Worm (Caenorhabditis elegans) whole organism, young adult: Measurements from ENCODE around the gene W10G11.3.

Source experiments
- F10E7.11 ChIP-seq: sonication (generic microtip); optimal IDR thresholded peaks from 2 replicates; lab custom pipeline; 2017; ENCODE audit warnings: mild to moderate bottlenecking, missing genetic modification characterization, moderate library complexity, missing compliant biosample characterization
- F22D6.2 ChIP-seq: sonication (generic microtip); optimal IDR thresholded peaks from 2 replicates; lab custom pipeline; 2016; ENCODE audit warnings: mild to moderate bottlenecking, missing genetic modification characterization, missing compliant biosample characterization
- F39B2.1 ChIP-seq: fragments of 200-800 bp; sonication (Bioruptor generic); IDR thresholded peaks from 2 replicates; pipeline ENCODE4 v1.3.6; 2022; ENCODE audit warnings: missing genetic modification reagents, missing genetic modification characterization, missing compliant biosample characterization
- F49E8.2 ChIP-seq: sonication (generic microtip); optimal IDR thresholded peaks from 3 replicates; lab custom pipeline; 2017; ENCODE audit warnings: missing genetic modification characterization, mild to moderate bottlenecking, missing compliant biosample characterization, antibody characterized with exemption, moderate library complexity; ENCODE audit not compliant: insufficient read depth
- F52B5.7 ChIP-seq: sonication (generic microtip); optimal IDR thresholded peaks from 2 replicates; lab custom pipeline; 2016; ENCODE audit warnings: mild to moderate bottlenecking, missing genetic modification characterization, missing compliant biosample characterization
- F55B11.4 ChIP-seq: sonication (generic microtip); optimal IDR thresholded peaks from 2 replicates; lab custom pipeline; 2016; ENCODE audit warnings: missing compliant biosample characterization, missing genetic modification characterization, borderline replicate concordance; ENCODE audit not compliant: insufficient read depth
- K12H6.12 ChIP-seq: fragments of 200-800 bp; sonication (Bioruptor generic); optimal IDR thresholded peaks from 2 replicates; lab custom pipeline; 2018; ENCODE audit warnings: mild to moderate bottlenecking, missing genetic modification characterization, missing compliant biosample characterization
- T07F8.4 ChIP-seq: sonication (generic microtip); optimal IDR thresholded peaks from 2 replicates; lab custom pipeline; 2016; ENCODE audit warnings: mild to moderate bottlenecking, missing genetic modification characterization, moderate library complexity, missing compliant biosample characterization
- T26A5.8 ChIP-seq: sonication (generic microtip); optimal IDR thresholded peaks from 2 replicates; lab custom pipeline; 2016; ENCODE audit warnings: missing genetic modification characterization, missing compliant biosample characterization
- Y79H2A.3 ChIP-seq: fragments of 200-800 bp; sonication (Bioruptor generic); conservative IDR thresholded peaks from 2 replicates; pipeline ENCODE4 v1.3.6; 2022; ENCODE audit warnings: missing genetic modification reagents, missing genetic modification characterization, missing compliant biosample characterization
- akir-1 ChIP-seq: fragments of 200-800 bp; sonication (Bioruptor generic); optimal IDR thresholded peaks from 2 replicates; lab custom pipeline; 2018; ENCODE audit warnings: mild to moderate bottlenecking, missing genetic modification characterization, moderate library complexity, missing compliant biosample characterization
- ama-1 ChIP-seq, 3 experiments: fragments of 150-350 bp in 1 of 3; sonication (generic microtip) in 2 of 3; optimal IDR thresholded peaks; 2 replicates each; lab custom pipeline; 2014 to 2018; ENCODE audit warnings: missing biosample characterization in 2 of 3, missing genetic modification characterization in 2 of 3, missing genetic modification reagents in 2 of 3
- aptf-2 ChIP-seq: fragments of 200-800 bp; sonication (Bioruptor generic); conservative IDR thresholded peaks from 2 replicates; pipeline ENCODE4 v1.3.6; 2022; ENCODE audit warnings: missing genetic modification reagents, missing genetic modification characterization, missing compliant biosample characterization
- bed-1 ChIP-seq: fragments of 200-800 bp; sonication (Bioruptor generic); IDR thresholded peaks from 2 replicates; pipeline ENCODE4 v1.3.6; 2022; ENCODE audit warnings: missing genetic modification reagents, missing genetic modification characterization, missing compliant biosample characterization
- bed-2 ChIP-seq: fragments of 200-800 bp; sonication (Bioruptor generic); IDR thresholded peaks from 2 replicates; pipeline ENCODE4 v1.3.6; 2022; ENCODE audit warnings: missing genetic modification reagents, missing genetic modification characterization, missing compliant biosample characterization
- die-1 ChIP-seq: sonication (generic microtip); optimal IDR thresholded peaks from 2 replicates; lab custom pipeline; 2016; ENCODE audit warnings: missing genotype, mild to moderate bottlenecking, missing genetic modification characterization, missing compliant biosample characterization
- dox-1 ChIP-seq: fragments of 200-800 bp; sonication (Bioruptor generic); IDR thresholded peaks from 2 replicates; pipeline ENCODE4 v1.3.6; 2022; ENCODE audit warnings: missing genetic modification reagents, missing genetic modification characterization, missing compliant biosample characterization
- egl-18 ChIP-seq: fragments of 200-800 bp; sonication (Bioruptor generic); IDR thresholded peaks from 2 replicates; pipeline ENCODE4 v1.3.6; 2022; ENCODE audit warnings: missing genetic modification reagents, missing genetic modification characterization, missing compliant biosample characterization
- gei-17 ChIP-seq: fragments of 200-800 bp; sonication (Bioruptor generic); optimal IDR thresholded peaks from 2 replicates; lab custom pipeline; 2018; ENCODE audit warnings: mild to moderate bottlenecking, missing genetic modification characterization, missing compliant biosample characterization
- hlh-12 ChIP-seq: sonication (generic microtip); optimal IDR thresholded peaks from 2 replicates; lab custom pipeline; 2016; ENCODE audit warnings: missing genetic modification characterization, missing compliant biosample characterization
- hmg-20 ChIP-seq: fragments of 200-800 bp; sonication (Bioruptor generic); IDR thresholded peaks from 2 replicates; pipeline ENCODE4 v1.3.6; 2022; ENCODE audit warnings: missing genetic modification reagents, missing genetic modification characterization, missing compliant biosample characterization
- hsf-1 ChIP-seq: fragments of 200-800 bp; sonication (Bioruptor generic); IDR thresholded peaks from 2 replicates; pipeline ENCODE4 v1.3.6; 2022; ENCODE audit warnings: missing genetic modification reagents, missing genetic modification characterization, missing compliant biosample characterization
- lag-1 ChIP-seq: fragments of 200-800 bp; sonication (Bioruptor generic); IDR thresholded peaks from 2 replicates; pipeline ENCODE4 v1.3.6; 2022; ENCODE audit warnings: missing genetic modification reagents, missing genetic modification characterization, missing compliant biosample characterization
- lin-35 ChIP-seq, 3 experiments: fragments of 150-350 bp in 2 of 3; sonication (generic microtip) in 1 of 3; optimal IDR thresholded peaks; 2 replicates each; lab custom pipeline; 2014 to 2018; ENCODE audit warnings: missing biosample characterization in 3 of 3, missing genetic modification characterization in 3 of 3, missing genetic modification reagents in 3 of 3
- lin-40 ChIP-seq: sonication (generic microtip); optimal IDR thresholded peaks from 2 replicates; lab custom pipeline; 2016; ENCODE audit warnings: missing genetic modification characterization, mild to moderate bottlenecking, missing compliant biosample characterization, missing genotype, missing genetic modification reagents
- lin-54 ChIP-seq: fragments of 200-800 bp; sonication (Bioruptor generic); optimal IDR thresholded peaks from 2 replicates; lab custom pipeline; 2018; ENCODE audit warnings: mild to moderate bottlenecking, missing genetic modification characterization, missing compliant biosample characterization
- lsl-1 ChIP-seq: fragments of 200-800 bp; sonication (Bioruptor generic); optimal IDR thresholded peaks from 2 replicates; lab custom pipeline; 2018; ENCODE audit warnings: mild to moderate bottlenecking, missing genetic modification characterization, moderate library complexity, missing compliant biosample characterization
- madf-10 ChIP-seq: sonication (generic microtip); optimal IDR thresholded peaks from 2 replicates; lab custom pipeline; 2016; ENCODE audit warnings: mild to moderate bottlenecking, missing genetic modification characterization, missing compliant biosample characterization
- mel-28 ChIP-seq: sonication (generic microtip); optimal IDR thresholded peaks from 2 replicates; lab custom pipeline; 2016; ENCODE audit warnings: borderline replicate concordance, mild to moderate bottlenecking, missing genetic modification characterization, missing compliant biosample characterization
- nfya-2 ChIP-seq: fragments of 200-800 bp; sonication (Bioruptor generic); IDR thresholded peaks from 2 replicates; pipeline ENCODE4 v1.3.6; 2022; ENCODE audit warnings: missing genetic modification reagents, missing genetic modification characterization, missing compliant biosample characterization
- nfyb-1 ChIP-seq: fragments of 200-800 bp; sonication (Bioruptor generic); IDR thresholded peaks from 2 replicates; pipeline ENCODE4 v1.3.6; 2022; ENCODE audit warnings: missing genetic modification reagents, missing genetic modification characterization, missing compliant biosample characterization
- nhr-179 ChIP-seq: sonication (generic microtip); optimal IDR thresholded peaks from 2 replicates; lab custom pipeline; 2016; ENCODE audit warnings: mild to moderate bottlenecking, missing genetic modification characterization, missing compliant biosample characterization
- nhr-90 ChIP-seq: sonication (generic microtip); optimal IDR thresholded peaks from 2 replicates; lab custom pipeline; 2016; ENCODE audit warnings: missing genotype, mild to moderate bottlenecking, missing genetic modification characterization, missing compliant biosample characterization
- pha-4 ChIP-seq: fragments of 150-350 bp; sonication (generic microtip); optimal IDR thresholded peaks from 2 replicates; lab custom pipeline; 2014; ENCODE audit warnings: missing biosample characterization, missing genetic modification reagents, missing genetic modification characterization
- rcor-1 ChIP-seq: fragments of 200-800 bp; sonication (Bioruptor generic); IDR thresholded peaks from 2 replicates; pipeline ENCODE4 v1.3.6; 2022; ENCODE audit warnings: missing genetic modification reagents, missing genetic modification characterization, missing compliant biosample characterization
- repo-1 ChIP-seq: sonication (generic microtip); optimal IDR thresholded peaks from 2 replicates; lab custom pipeline; 2017; ENCODE audit warnings: mild to moderate bottlenecking, missing genetic modification characterization, missing compliant biosample characterization
- rpc-1 ChIP-seq, 2 experiments: fragments of 150-350 bp in 1 of 2; sonication (generic microtip) in 1 of 2; optimal IDR thresholded peaks; 2 replicates each; lab custom pipeline; 2014 to 2018; ENCODE audit warnings: missing biosample characterization in 1 of 2, missing genetic modification characterization in 1 of 2, missing genetic modification reagents in 1 of 2, missing genotype in 1 of 2
- sdz-38 ChIP-seq: sonication (generic microtip); optimal IDR thresholded peaks from 2 replicates; lab custom pipeline; 2016; ENCODE audit warnings: missing genotype, missing genetic modification characterization, missing compliant biosample characterization
- sea-2 ChIP-seq: fragments of 200-800 bp; sonication (Bioruptor generic); IDR thresholded peaks from 2 replicates; pipeline ENCODE4 v1.3.6; 2022; ENCODE audit warnings: missing genetic modification characterization, missing compliant biosample characterization
- snpc-4 ChIP-seq, 5 experiments: fragments of 150-350 bp in 1 of 5; sonication (generic microtip) in 4 of 5; optimal IDR thresholded peaks; 2 replicates each; lab custom pipeline; 2014 to 2018; ENCODE audit warnings: missing genetic modification characterization in 5 of 5, missing biosample characterization in 3 of 5, antibody characterized with exemption in 2 of 5, mild to moderate bottlenecking in 2 of 5, missing compliant biosample characterization in 2 of 5, missing genotype in 2 of 5, moderate library complexity in 2 of 5, missing genetic modification reagents in 1 of 5
- tbx-9 ChIP-seq: sonication (generic microtip); optimal IDR thresholded peaks from 2 replicates; lab custom pipeline; 2016; ENCODE audit warnings: borderline replicate concordance, missing genetic modification characterization, inconsistent platforms, missing compliant biosample characterization
- tlf-1 ChIP-seq: fragments of 200-800 bp; sonication (Bioruptor generic); optimal IDR thresholded peaks from 2 replicates; lab custom pipeline; 2018; ENCODE audit warnings: mild to moderate bottlenecking, missing genetic modification characterization, missing compliant biosample characterization
- xnd-1 ChIP-seq: sonication (generic microtip); optimal IDR thresholded peaks from 2 replicates; lab custom pipeline; 2016; ENCODE audit warnings: missing genotype, missing genetic modification reagents, missing genetic modification characterization, missing compliant biosample characterization
- ztf-22 ChIP-seq: fragments of 200-800 bp; sonication (Bioruptor generic); optimal IDR thresholded peaks from 2 replicates; lab custom pipeline; 2018; ENCODE audit warnings: mild to moderate bottlenecking, missing genetic modification characterization, moderate library complexity, missing compliant biosample characterization
- ztf-26 ChIP-seq: sonication (generic microtip); optimal IDR thresholded peaks from 2 replicates; lab custom pipeline; 2017; ENCODE audit warnings: missing genetic modification characterization, missing compliant biosample characterization
- ztf-28 ChIP-seq: fragments of 200-800 bp; sonication (Bioruptor generic); IDR thresholded peaks from 2 replicates; pipeline ENCODE4 v1.3.6; 2022; ENCODE audit warnings: missing genetic modification reagents, missing genetic modification characterization, missing compliant biosample characterization

W10G11.3 gene

DNA sequence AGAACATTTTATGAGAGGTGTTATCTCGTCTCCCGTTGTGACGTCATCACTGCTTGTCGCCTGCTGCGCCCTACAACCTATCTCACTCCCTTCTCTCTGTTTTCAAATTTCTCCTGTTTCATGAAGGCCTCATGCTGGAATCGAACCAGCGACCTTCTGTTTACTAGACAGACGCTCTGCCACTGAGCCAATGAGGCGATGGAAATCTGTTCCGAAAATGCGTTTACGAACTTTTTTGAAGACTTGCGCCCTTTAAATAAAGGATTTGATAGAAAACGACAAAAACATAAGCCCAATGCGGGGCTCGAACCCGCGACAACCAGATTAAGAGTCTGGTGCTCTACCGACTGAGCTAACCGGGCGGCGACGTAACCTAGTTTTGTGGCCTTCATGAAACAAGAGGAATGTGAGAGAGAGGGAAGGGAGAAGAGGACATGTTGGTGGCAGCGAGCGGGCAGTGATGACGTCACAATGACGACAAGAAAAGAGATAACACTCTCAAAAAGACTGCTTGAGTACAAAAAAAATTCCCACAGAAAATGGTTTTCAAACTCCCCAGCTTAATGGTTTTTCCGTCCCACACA is 43.3 kb downstream of the W10G11.3 start, which contains the start of gene clec-126:
clec-126 (plus strand) TSS at position 534 of the 584 bp plus-strand sequence.
- TF ChIP-seq lag-1 (GFP tag; lab: Robert Waterston, UW): no peak
- peak; percentile 87 for TF ChIP-seq die-1
- no peak for TF ChIP-seq sdz-38 (tag; lab: Kevin White, UChicago)
- TF ChIP-seq sea-2 (GFP tag; lab: Robert Waterston, UW): no peak
- TF ChIP-seq ztf-22: peak; percentile 56
- no peak for TF ChIP-seq bed-1
- TF ChIP-seq nhr-90 (tag; lab: Kevin White, UChicago): peak; percentile 96
- TF ChIP-seq nfyb-1 (GFP tag; lab: Robert Waterston, UW): peak; percentile 89
- TF ChIP-seq Y79H2A.3 (GFP tag; lab: Robert Waterston, UW): no peak
- TF ChIP-seq ztf-28 (GFP tag; lab: Robert Waterston, UW): 0 out of 2 replicates have a peak, but pooled peaks have one; percentile 57
- TF ChIP-seq egl-18 (GFP tag; lab: Robert Waterston, UW): no peak
- TF ChIP-seq lin-40 (tag; lab: Kevin White, UChicago): peak; percentile 94
- TF ChIP-seq lin-54 (GFP tag; lab: Kevin White, UChicago): peak; percentile 75
- no peak for TF ChIP-seq akir-1
- no peak for TF ChIP-seq mel-28 (tag; lab: Kevin White, UChicago)
- no peak for TF ChIP-seq F55B11.4
- TF ChIP-seq F22D6.2 (tag; lab: Kevin White, UChicago): peak; percentile 72
- TF ChIP-seq F10E7.11: no peak
- peak; percentile 90 for TF ChIP-seq T07F8.4 (tag; lab: Kevin White, UChicago)
- TF ChIP-seq tbx-9 (tag; lab: Kevin White, UChicago): no peak
- 0 out of 2 replicates have a peak, but pooled peaks have one; percentile 47 for TF ChIP-seq hmg-20 (GFP tag; lab: Robert Waterston, UW)
- TF ChIP-seq hsf-1 (GFP tag; lab: Robert Waterston, UW): 0 out of 2 replicates have a peak, but pooled peaks have one; percentile 33
- peak; percentile 89 for TF ChIP-seq dox-1
- TF ChIP-seq repo-1 (tag; lab: Kevin White, UChicago): peak; percentile 90
- TF ChIP-seq pha-4 (tag; lab: Kevin White, UChicago): peak; percentile 11
- TF ChIP-seq rpc-1 (optimal IDR thresholded peaks at IDR 0.05; lab: Kevin White, UChicago): peak; percentile 88
- peak; percentile 89 for TF ChIP-seq rpc-1 (tag; optimal IDR thresholded peaks at IDR 0.05; lab: Kevin White, UChicago)
- TF ChIP-seq F49E8.2 (tag; lab: Kevin White, UChicago): no peak
- no peak for TF ChIP-seq T26A5.8 (tag; lab: Kevin White, UChicago)
- TF ChIP-seq K12H6.12: peak; percentile 62
- peak; percentile 51 for TF ChIP-seq F52B5.7 (tag; lab: Kevin White, UChicago)
- no peak for TF ChIP-seq bed-2 (GFP tag; lab: Robert Waterston, UW)
- no peak for TF ChIP-seq aptf-2
- TF ChIP-seq lin-35 (GFP tag; optimal IDR thresholded peaks at IDR 0.05; lab: Kevin White, UChicago): peak in 1 of 3 experiments; percentile 58
- TF ChIP-seq nfya-2 (GFP tag; lab: Robert Waterston, UW): no peak
- TF ChIP-seq snpc-4 (GFP tag; optimal IDR thresholded peaks at IDR 0.05; lab: Kevin White, UChicago): peak; percentile 75
- peak; percentile 50 to 85 (median 82) for TF ChIP-seq snpc-4 (tag; optimal IDR thresholded peaks at IDR 0.05; lab: Kevin White, UChicago)
- TF ChIP-seq ztf-26: peak; percentile 93
- peak; percentile 26 for TF ChIP-seq xnd-1
- TF ChIP-seq rcor-1 (GFP tag; lab: Robert Waterston, UW): peak; percentile 59; the same call in 1 of the 2 replicates
- TF ChIP-seq nhr-179: peak; percentile 53
- TF ChIP-seq ama-1 (optimal IDR thresholded peaks at IDR 0.05; lab: Kevin White, UChicago): no peak
- TF ChIP-seq ama-1 (GFP tag; optimal IDR thresholded peaks at IDR 0.05; lab: Kevin White, UChicago): peak; percentile 30 to 71
- peak; percentile 87 for TF ChIP-seq madf-10
- no peak for TF ChIP-seq F39B2.1 (GFP tag; lab: Robert Waterston, UW)
- TF ChIP-seq gei-17 (GFP tag; lab: Kevin White, UChicago): peak; percentile 73
- peak; percentile 29 for TF ChIP-seq hlh-12
- peak; percentile 77 for TF ChIP-seq tlf-1 (GFP tag; lab: Kevin White, UChicago)
- TF ChIP-seq lsl-1 (GFP tag; lab: Kevin White, UChicago): peak; percentile 66
